Fruit fly (Drosophila melanogaster): ENCODE data around the gene Or74a.

DNA sequence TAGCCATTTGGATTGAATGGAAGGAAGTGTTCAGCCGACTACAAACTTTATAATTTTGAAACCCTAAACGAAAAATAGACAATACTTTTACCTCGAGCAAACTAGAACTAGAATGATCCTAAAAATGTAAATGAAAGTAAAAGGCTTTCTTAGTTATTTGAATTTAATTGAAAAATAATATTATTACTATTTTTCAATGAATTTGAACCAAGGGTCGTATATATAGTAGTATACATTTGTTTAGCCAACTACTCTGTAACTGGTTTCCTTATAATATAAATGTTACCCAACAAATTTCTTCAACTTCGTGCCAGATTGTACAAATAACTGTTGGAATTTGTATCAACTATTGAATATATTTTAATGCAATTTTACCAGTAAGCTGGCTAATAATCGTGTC is 3.6 kb downstream of the Or74a start, which contains the start of gene CG13725:
- TF ChIP-seq CG5204 (GFP tag; optimal IDR thresholded peaks at IDR 0.05) (no peak), CG33017 (tag; optimal IDR thresholded peaks at IDR 0.05) (no peak), toe (GFP tag; optimal IDR thresholded peaks at IDR 0.05) (no peak), CG12768 (GFP tag; optimal IDR thresholded peaks at IDR 0.05) (no peak), ovo (GFP tag; optimal IDR thresholded peaks at IDR 0.05) (no peak), bab1 (GFP tag; optimal IDR thresholded peaks at IDR 0.05) (no peak), cic (GFP tag; optimal IDR thresholded peaks at IDR 0.05) (no peak), Mnt (GFP tag; optimal IDR thresholded peaks at IDR 0.05) (no peak)

Measured in whole organism, adult.